Worm (Caenorhabditis elegans) whole organism, late embryonic: ENCODE results near the gene cdk-12.

Experiments used
- C08G9.2 ChIP-seq: sonication (generic microtip); optimal IDR thresholded peaks from 2 replicates; lab custom pipeline; 2016; ENCODE audit warnings: mild to moderate bottlenecking, missing genetic modification characterization, moderate library complexity, missing compliant biosample characterization
- F13H6.1 ChIP-seq: sonication (generic microtip); optimal IDR thresholded peaks from 2 replicates; lab custom pipeline; 2016; ENCODE audit warnings: missing genetic modification characterization, missing compliant biosample characterization
- K09A11.1 ChIP-seq: sonication (generic microtip); optimal IDR thresholded peaks from 2 replicates; lab custom pipeline; 2017; ENCODE audit warnings: antibody characterized with exemption, mild to moderate bottlenecking, missing genetic modification characterization, missing compliant biosample characterization; ENCODE audit not compliant: insufficient read depth
- Y22D7AL.16 ChIP-seq: sonication (generic microtip); optimal IDR thresholded peaks from 2 replicates; lab custom pipeline; 2016; ENCODE audit warnings: missing genetic modification characterization, missing compliant biosample characterization
- ahr-1 ChIP-seq: sonication (generic microtip); optimal IDR thresholded peaks from 2 replicates; lab custom pipeline; 2016; ENCODE audit warnings: missing genetic modification characterization, missing compliant biosample characterization
- ama-1 ChIP-seq: fragments of 150-350 bp; optimal IDR thresholded peaks from 2 replicates; lab custom pipeline; 2014
- ceh-14 ChIP-seq: sonication (generic microtip); optimal IDR thresholded peaks from 2 replicates; lab custom pipeline; 2016; ENCODE audit warnings: missing genotype, missing genetic modification characterization, missing compliant biosample characterization
- ceh-24 ChIP-seq: sonication (generic microtip); optimal IDR thresholded peaks from 2 replicates; lab custom pipeline; 2016; ENCODE audit warnings: mild to moderate bottlenecking, missing genetic modification characterization, missing compliant biosample characterization
- ceh-31 ChIP-seq: sonication (generic microtip); optimal IDR thresholded peaks from 2 replicates; lab custom pipeline; 2016; ENCODE audit warnings: missing genetic modification characterization, missing compliant biosample characterization
- ceh-34 ChIP-seq: sonication (generic microtip); optimal IDR thresholded peaks from 2 replicates; lab custom pipeline; 2016; ENCODE audit warnings: mild to moderate bottlenecking, missing genetic modification characterization, missing compliant biosample characterization
- ceh-48 ChIP-seq: sonication (generic microtip); optimal IDR thresholded peaks from 2 replicates; lab custom pipeline; 2016; ENCODE audit warnings: missing genetic modification characterization, inconsistent platforms, missing compliant biosample characterization
- ceh-6 ChIP-seq: fragments of 200-800 bp; sonication (Bioruptor generic); optimal IDR thresholded peaks from 2 replicates; lab custom pipeline; 2018; ENCODE audit warnings: mild to moderate bottlenecking, missing genetic modification characterization, missing compliant biosample characterization
- dve-1 ChIP-seq: sonication (generic microtip); optimal IDR thresholded peaks from 2 replicates; lab custom pipeline; 2017; ENCODE audit warnings: antibody characterized with exemption, mild to moderate bottlenecking, missing genetic modification characterization, missing compliant biosample characterization
- elt-2 ChIP-seq: sonication (generic microtip); optimal IDR thresholded peaks from 2 replicates; lab custom pipeline; 2016; ENCODE audit warnings: missing genetic modification reagents, missing genetic modification characterization, missing compliant biosample characterization
- ets-4 ChIP-seq: sonication (generic microtip); optimal IDR thresholded peaks from 2 replicates; lab custom pipeline; 2016; ENCODE audit warnings: missing genetic modification characterization, missing compliant biosample characterization
- eyg-1 ChIP-seq: sonication (generic microtip); optimal IDR thresholded peaks from 2 replicates; lab custom pipeline; 2016; ENCODE audit warnings: missing genotype, missing genetic modification characterization, missing compliant biosample characterization
- fkh-6 ChIP-seq: sonication (generic microtip); optimal IDR thresholded peaks from 2 replicates; lab custom pipeline; 2016; ENCODE audit warnings: missing genetic modification characterization, missing compliant biosample characterization
- hlh-13 ChIP-seq: fragments of 200-800 bp; sonication (Bioruptor generic); optimal IDR thresholded peaks from 2 replicates; lab custom pipeline; 2018; ENCODE audit warnings: mild to moderate bottlenecking, missing genetic modification characterization, missing compliant biosample characterization
- lim-6 ChIP-seq: sonication (generic microtip); optimal IDR thresholded peaks from 2 replicates; lab custom pipeline; 2016; ENCODE audit warnings: missing genetic modification characterization, missing compliant biosample characterization
- lin-11 ChIP-seq: fragments of 200-800 bp; sonication (Bioruptor generic); optimal IDR thresholded peaks from 2 replicates; lab custom pipeline; 2018; ENCODE audit warnings: mild to moderate bottlenecking, missing genetic modification characterization, missing compliant biosample characterization
- mec-3 ChIP-seq: sonication (generic microtip); optimal IDR thresholded peaks from 2 replicates; lab custom pipeline; 2016; ENCODE audit warnings: borderline replicate concordance, missing genetic modification characterization, missing compliant biosample characterization
- nfya-1 ChIP-seq: sonication (generic microtip); optimal IDR thresholded peaks from 2 replicates; lab custom pipeline; 2017; ENCODE audit warnings: missing genetic modification characterization, mild to moderate bottlenecking, missing compliant biosample characterization, antibody characterized with exemption, moderate library complexity
- nhr-11 ChIP-seq: fragments of 150-350 bp; optimal IDR thresholded peaks from 2 replicates; lab custom pipeline; 2014; ENCODE audit warnings: missing biosample characterization, missing genetic modification characterization
- nhr-232 ChIP-seq: sonication (generic microtip); optimal IDR thresholded peaks from 2 replicates; lab custom pipeline; 2016; ENCODE audit warnings: missing genetic modification characterization, missing compliant biosample characterization
- pag-3 ChIP-seq: sonication (generic microtip); optimal IDR thresholded peaks from 2 replicates; lab custom pipeline; 2016; ENCODE audit warnings: missing compliant biosample characterization, missing genetic modification characterization, borderline replicate concordance
- pat-9 ChIP-seq: fragments of 200-800 bp; sonication (Bioruptor generic); optimal IDR thresholded peaks from 2 replicates; lab custom pipeline; 2018; ENCODE audit warnings: mild to moderate bottlenecking, missing genetic modification characterization, moderate library complexity, missing compliant biosample characterization
- pax-1 ChIP-seq: fragments of 150-350 bp; optimal IDR thresholded peaks from 2 replicates; lab custom pipeline; 2014; ENCODE audit warnings: missing biosample characterization, missing genetic modification characterization
- pha-2 ChIP-seq: sonication (generic microtip); optimal IDR thresholded peaks from 2 replicates; lab custom pipeline; 2017; ENCODE audit warnings: mild to moderate bottlenecking, missing genetic modification characterization, missing compliant biosample characterization
- pros-1 ChIP-seq: fragments of 150-350 bp; optimal IDR thresholded peaks from 2 replicates; lab custom pipeline; 2014; ENCODE audit warnings: missing biosample characterization, missing genetic modification reagents, missing genetic modification characterization
- rnt-1 ChIP-seq: sonication (generic microtip); optimal IDR thresholded peaks from 2 replicates; lab custom pipeline; 2016; ENCODE audit warnings: missing genetic modification characterization, missing compliant biosample characterization
- sox-4 ChIP-seq: sonication (generic microtip); optimal IDR thresholded peaks from 2 replicates; lab custom pipeline; 2017; ENCODE audit warnings: mild to moderate bottlenecking, missing genetic modification characterization, inconsistent platforms, missing compliant biosample characterization
- syd-9 ChIP-seq: sonication (generic microtip); optimal IDR thresholded peaks from 2 replicates; lab custom pipeline; 2016; ENCODE audit warnings: mild to moderate bottlenecking, missing genetic modification characterization, moderate library complexity, missing compliant biosample characterization
- tbx-2 ChIP-seq: sonication (generic microtip); optimal IDR thresholded peaks from 2 replicates; lab custom pipeline; 2016; ENCODE audit warnings: missing genetic modification characterization, missing compliant biosample characterization
- ttx-3 ChIP-seq: sonication (generic microtip); optimal IDR thresholded peaks from 2 replicates; lab custom pipeline; 2016; ENCODE audit warnings: missing genetic modification reagents, missing genetic modification characterization, missing compliant biosample characterization
- unc-42 ChIP-seq: sonication (generic microtip); optimal IDR thresholded peaks from 2 replicates; lab custom pipeline; 2016; ENCODE audit warnings: missing genotype, missing genetic modification characterization, missing compliant biosample characterization
- unc-86 ChIP-seq: sonication (generic microtip); optimal IDR thresholded peaks from 2 replicates; lab custom pipeline; 2016; ENCODE audit warnings: missing genetic modification characterization, missing compliant biosample characterization

Gene cdk-12

ce11 chrIII:4287379-4287778, 45.4 kb upstream of the cdk-12 start, which contains the start of gene R10E4.3:
Gene R10E4.3 (minus strand): TSS chrIII:4287479.
- TF ChIP-seq K09A11.1 (tag; lab: Kevin White, UChicago) (no peak), ceh-31 (tag; lab: Kevin White, UChicago) (no peak), unc-86 (tag; lab: Kevin White, UChicago) (no peak), rnt-1 (tag; lab: Kevin White, UChicago) (no peak), F13H6.1 (tag; lab: Kevin White, UChicago) (no peak), ama-1 (lab: Kevin White, UChicago) (no peak), nhr-232 (no peak), Y22D7AL.16 (no peak)

- TF ChIP-seq tbx-2 (tag; lab: Kevin White, UChicago) (no peak), C08G9.2 (tag; lab: Kevin White, UChicago) (no peak), pat-9 (tag; lab: Kevin White, UChicago) (no peak), unc-86 (tag; lab: Kevin White, UChicago) (no peak), nhr-11 (tag; lab: Kevin White, UChicago) (no peak), ceh-6 (GFP tag; lab: Kevin White, UChicago) (no peak), eyg-1 (tag; lab: Kevin White, UChicago) (no peak), ets-4 (tag; lab: Kevin White, UChicago) (no peak), rnt-1 (tag; lab: Kevin White, UChicago) (no peak), pros-1 (tag; lab: Kevin White, UChicago) (no peak), pax-1 (no peak), nhr-232 (no peak), elt-2 (tag; lab: Kevin White, UChicago) (no peak), ceh-48 (tag; lab: Kevin White, UChicago) (no peak), syd-9 (no peak), dve-1 (no peak)
Observed at ce11 chrIII:4289952-4290351, 42.8 kb upstream of the cdk-12 start.

- TF ChIP-seq syd-9 (no peak), pag-3 (tag; lab: Kevin White, UChicago) (no peak), lim-6 (tag; lab: Kevin White, UChicago) (no peak), nfya-1 (tag; lab: Kevin White, UChicago) (peak; percentile 17), ahr-1 (tag; lab: Kevin White, UChicago) (no peak), ceh-14 (no peak), K09A11.1 (tag; lab: Kevin White, UChicago) (no peak), ceh-34 (tag; lab: Kevin White, UChicago) (no peak), ets-4 (tag; lab: Kevin White, UChicago) (no peak), F13H6.1 (tag; lab: Kevin White, UChicago) (no peak), hlh-13 (GFP tag; lab: Kevin White, UChicago) (no peak), lin-11 (no peak), mec-3 (tag; lab: Kevin White, UChicago) (no peak), unc-42 (peak; percentile 16), sox-4 (tag; lab: Kevin White, UChicago) (no peak)
- TF ChIP-seq, all 69 proteins: peak for 2
Observed at ce11 chrIII:4291216-4291691, 41.5 kb upstream of the cdk-12 start, which contains the start of gene mcm-5. Gene mcm-5 (minus strand): TSS chrIII:4291266.

- TF ChIP-seq ets-4 (tag; lab: Kevin White, UChicago) (no peak), syd-9 (no peak)
Observed at ce11 chrIII:4293108-4293507, 39.7 kb upstream of the cdk-12 start, which contains the start of gene R10E4.6. Gene R10E4.6 (plus strand): TSS chrIII:4293408.

ce11 chrIII:4294153-4294862, 38.5 kb upstream of the cdk-12 start, which contains the start of the genes nth-1 and R10E4.7:
Gene nth-1 (minus strand): TSS chrIII:4294253.
Gene R10E4.7 (plus strand): TSS chrIII:4294812.
- TF ChIP-seq ceh-6 (GFP tag; lab: Kevin White, UChicago): no peak
- TF ChIP-seq pha-2 (tag; lab: Kevin White, UChicago): no peak
- TF ChIP-seq lin-11: no peak
- TF ChIP-seq ceh-24 (tag; lab: Kevin White, UChicago): no peak
- no peak for TF ChIP-seq ttx-3 (tag; lab: Kevin White, UChicago)
- no peak for TF ChIP-seq fkh-6 (tag; lab: Kevin White, UChicago)
- no peak for TF ChIP-seq ahr-1 (tag; lab: Kevin White, UChicago)
- TF ChIP-seq, all 69 proteins: peak for 0
